Worm (Caenorhabditis elegans) whole organism, early embryonic: Measurements from ENCODE around the gene atg-2.

Experiments used
- F13C5.2 ChIP-seq: sonication (generic microtip); optimal IDR thresholded peaks from 2 replicates; lab custom pipeline; 2017; ENCODE audit warnings: mild to moderate bottlenecking, missing genetic modification characterization, inconsistent platforms, missing compliant biosample characterization
- ama-1 ChIP-seq: fragments of 150-350 bp; optimal IDR thresholded peaks from 2 replicates; lab custom pipeline; 2014
- ets-7 ChIP-seq: sonication (generic microtip); optimal IDR thresholded peaks from 2 replicates; lab custom pipeline; 2016; ENCODE audit warnings: missing genotype, missing genetic modification characterization, missing compliant biosample characterization
- flt-1 ChIP-seq: fragments of 200-800 bp; sonication (Bioruptor generic); IDR thresholded peaks from 2 replicates; pipeline ENCODE4 v1.3.6; 2022; ENCODE audit warnings: missing genetic modification characterization, missing compliant biosample characterization
- hmbx-1 ChIP-seq: sonication (generic microtip); optimal IDR thresholded peaks from 2 replicates; lab custom pipeline; 2016; ENCODE audit warnings: mild to moderate bottlenecking, missing genetic modification characterization, missing compliant biosample characterization
- hmg-4 ChIP-seq: fragments of 200-800 bp; sonication (Bioruptor generic); optimal IDR thresholded peaks from 2 replicates; lab custom pipeline; 2018; ENCODE audit warnings: mild to moderate bottlenecking, missing genetic modification characterization, missing compliant biosample characterization
- hnd-1 ChIP-seq: sonication (generic microtip); optimal IDR thresholded peaks from 2 replicates; lab custom pipeline; 2016; ENCODE audit warnings: missing genetic modification characterization, missing compliant biosample characterization
- pes-1 ChIP-seq: fragments of 200-800 bp; sonication (Bioruptor generic); IDR thresholded peaks from 2 replicates; pipeline ENCODE4 v1.3.6; 2022; ENCODE audit warnings: missing genetic modification reagents, missing genetic modification characterization, missing compliant biosample characterization
- scrt-1 ChIP-seq: fragments of 200-800 bp; sonication (Bioruptor generic); IDR thresholded peaks from 2 replicates; pipeline ENCODE4 v1.3.6; 2022; ENCODE audit warnings: missing genetic modification characterization, missing compliant biosample characterization
- sea-1 ChIP-seq: fragments of 200-800 bp; sonication (Bioruptor generic); conservative IDR thresholded peaks from 2 replicates; pipeline ENCODE4 v1.3.6; 2022; ENCODE audit warnings: missing genetic modification characterization, missing compliant biosample characterization
- tbx-11 ChIP-seq: fragments of 200-800 bp; sonication (Bioruptor generic); IDR thresholded peaks from 2 replicates; pipeline ENCODE4 v1.3.6; 2022; ENCODE audit warnings: missing genetic modification characterization, missing compliant biosample characterization
- tbx-37 ChIP-seq: fragments of 200-800 bp; sonication (Bioruptor generic); conservative IDR thresholded peaks from 2 replicates; pipeline ENCODE4 v1.3.6; 2022; ENCODE audit warnings: missing genetic modification reagents, missing genetic modification characterization, missing compliant biosample characterization
- tra-4 ChIP-seq: sonication (generic microtip); optimal IDR thresholded peaks from 2 replicates; lab custom pipeline; 2017; ENCODE audit warnings: missing genetic modification characterization, missing compliant biosample characterization

DNA sequence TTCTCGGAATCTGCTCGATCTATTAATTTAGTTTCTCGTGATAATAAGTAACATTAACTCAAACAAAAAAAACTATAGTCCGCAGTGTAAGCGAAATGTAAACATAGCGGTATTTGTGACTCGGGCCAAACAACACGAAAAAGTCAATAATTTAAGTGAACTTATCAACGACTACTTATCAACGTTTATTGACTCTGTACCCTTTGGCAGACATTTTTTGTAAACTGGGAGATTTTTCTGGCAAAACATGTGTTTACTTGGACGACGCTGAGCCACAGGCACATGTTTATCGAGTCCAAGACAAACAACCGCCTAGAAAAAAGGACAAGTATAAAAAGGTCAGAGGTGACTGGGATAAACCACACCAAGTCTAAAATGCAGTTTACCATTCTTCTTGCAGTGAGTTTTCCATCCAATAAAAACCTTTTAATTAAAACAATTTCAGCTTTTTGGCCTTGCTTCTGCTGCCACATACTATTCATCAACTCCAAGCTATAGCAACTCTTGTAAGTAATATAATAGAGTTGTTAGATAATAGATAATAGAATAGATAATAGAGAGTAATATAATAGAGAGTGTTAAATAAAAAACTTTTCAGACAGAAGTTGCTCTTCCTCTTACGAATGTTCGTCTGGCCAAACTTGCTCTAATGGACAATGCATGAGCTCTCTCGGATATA lies 38.0 kb downstream of the atg-2 start, which contains the start of gene C53B7.3:
- TF ChIP-seq ama-1 (lab: Kevin White, UChicago) (no peak), hnd-1 (tag; lab: Kevin White, UChicago) (no peak), F13C5.2 (no peak), scrt-1 (GFP tag; lab: Robert Waterston, UW) (no peak), hmg-4 (GFP tag; lab: Kevin White, UChicago) (no peak), tra-4 (no peak), tbx-11 (GFP tag; lab: Robert Waterston, UW) (no peak), ets-7 (tag; lab: Kevin White, UChicago) (no peak), pes-1 (GFP tag; lab: Robert Waterston, UW) (no peak), hmbx-1 (tag; lab: Kevin White, UChicago) (no peak), sea-1 (GFP tag; lab: Robert Waterston, UW) (no peak), tbx-37 (no peak), flt-1 (GFP tag; lab: Robert Waterston, UW) (no peak)
